Worm (Caenorhabditis elegans): ENCODE measurements around the gene aqp-11.

- no peak for TF ChIP-seq C08G9.2 (tag; optimal IDR thresholded peaks at IDR 0.05)
- no peak for TF ChIP-seq hlh-30 (tag; optimal IDR thresholded peaks at IDR 0.05; ENCODE audit: insufficient read depth)
Measured at ce11 chrIII:13686309-13686708, 13.2 kb downstream of the aqp-11 start, which contains the start of gene dyf-2.

Measured in whole organism, late embryonic.